Fruit fly (Drosophila melanogaster): ENCODE results near the gene jagn.

dm6 chr3R:5742278-5743196, 36.6 kb upstream of the jagn start, which contains the start of the genes Sym and Madm:
- TF ChIP-seq CG8478 (optimal IDR thresholded peaks at IDR 0.05): no peak
- TF ChIP-seq CTCF (optimal IDR thresholded peaks at IDR 0.05): no peak

Measured in S2 (cell line).